Worm (Caenorhabditis elegans) whole organism, midembryonic: ENCODE measurements around the gene nhr-17.

Experiments used
- cog-1 ChIP-seq: sonication (generic microtip); optimal IDR thresholded peaks from 2 replicates; lab custom pipeline; 2016; ENCODE audit warnings: missing genetic modification characterization, missing compliant biosample characterization
- flt-1 ChIP-seq: fragments of 200-800 bp; sonication (Bioruptor generic); IDR thresholded peaks from 2 replicates; pipeline ENCODE4 v1.3.6; 2022; ENCODE audit warnings: missing genetic modification characterization, missing compliant biosample characterization
- klf-2 ChIP-seq: fragments of 200-800 bp; sonication (Bioruptor generic); conservative IDR thresholded peaks from 2 replicates; pipeline ENCODE4 v1.3.6; 2022; ENCODE audit warnings: missing genetic modification reagents, missing genetic modification characterization, missing compliant biosample characterization
- ref-1 ChIP-seq: fragments of 200-800 bp; sonication (Bioruptor generic); conservative IDR thresholded peaks from 2 replicates; pipeline ENCODE4 v1.3.6; 2022; ENCODE audit warnings: missing genetic modification reagents, missing genetic modification characterization, missing compliant biosample characterization
- ztf-29 ChIP-seq: fragments of 200-800 bp; sonication (Bioruptor generic); IDR thresholded peaks from 2 replicates; pipeline ENCODE4 v1.3.6; 2022; ENCODE audit warnings: missing genetic modification reagents, missing genetic modification characterization, missing compliant biosample characterization

nhr-17 gene

ce11 chrX:12618447-12618846, 49.2 kb downstream of the nhr-17 start:
- TF ChIP-seq flt-1 (GFP tag; lab: Robert Waterston, UW) (no peak), cog-1 (no peak), klf-2 (GFP tag; lab: Robert Waterston, UW) (no peak), ztf-29 (GFP tag; lab: Robert Waterston, UW) (no peak), ref-1 (GFP tag; lab: Robert Waterston, UW) (no peak)
